Fruit fly (Drosophila melanogaster): ENCODE measurements around the gene CG15601.
A peak's percentile ranks its signal among the peaks of the same experiment; 100 is the strongest.

CG15601 gene

DNA sequence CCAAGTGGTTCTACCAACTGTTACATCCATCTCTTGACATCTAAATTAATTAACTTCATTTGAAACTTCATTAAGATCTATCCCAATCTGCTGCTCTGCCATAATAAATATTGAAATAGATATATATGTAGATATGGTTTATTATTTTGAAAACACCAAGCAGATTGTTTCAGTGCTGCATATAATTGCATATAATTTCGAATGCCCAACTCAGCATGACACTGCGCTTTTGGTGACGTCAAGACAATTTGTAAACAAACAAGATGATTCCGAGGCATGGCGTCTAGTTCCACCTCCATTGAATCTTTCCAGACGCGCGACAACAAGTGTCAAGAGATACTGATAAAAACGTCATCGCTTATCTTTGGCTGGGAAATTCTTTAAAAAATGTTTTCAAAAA is 30.4 kb downstream of the CG15601 start:
- peak; percentile 3 for TF ChIP-seq BtbVII (GFP tag; optimal IDR thresholded peaks at IDR 0.05)
- TF ChIP-seq CG9932 (GFP tag; IDR thresholded peaks at IDR 0.05): 0 out of 2 replicates have a peak, but pooled peaks have one; percentile 28
- no peak for TF ChIP-seq gcm2 (GFP tag; optimal IDR thresholded peaks at IDR 0.05)
- peak; percentile 24; the same call in 2 of the 3 replicates for TF ChIP-seq row (GFP tag; IDR thresholded peaks at IDR 0.05)
- no peak for TF ChIP-seq CG16813 (GFP tag; IDR thresholded peaks at IDR 0.05; ENCODE audit: partially characterized antibody)
- TF ChIP-seq sr (GFP tag; IDR thresholded peaks at IDR 0.05): no peak

DNA sequence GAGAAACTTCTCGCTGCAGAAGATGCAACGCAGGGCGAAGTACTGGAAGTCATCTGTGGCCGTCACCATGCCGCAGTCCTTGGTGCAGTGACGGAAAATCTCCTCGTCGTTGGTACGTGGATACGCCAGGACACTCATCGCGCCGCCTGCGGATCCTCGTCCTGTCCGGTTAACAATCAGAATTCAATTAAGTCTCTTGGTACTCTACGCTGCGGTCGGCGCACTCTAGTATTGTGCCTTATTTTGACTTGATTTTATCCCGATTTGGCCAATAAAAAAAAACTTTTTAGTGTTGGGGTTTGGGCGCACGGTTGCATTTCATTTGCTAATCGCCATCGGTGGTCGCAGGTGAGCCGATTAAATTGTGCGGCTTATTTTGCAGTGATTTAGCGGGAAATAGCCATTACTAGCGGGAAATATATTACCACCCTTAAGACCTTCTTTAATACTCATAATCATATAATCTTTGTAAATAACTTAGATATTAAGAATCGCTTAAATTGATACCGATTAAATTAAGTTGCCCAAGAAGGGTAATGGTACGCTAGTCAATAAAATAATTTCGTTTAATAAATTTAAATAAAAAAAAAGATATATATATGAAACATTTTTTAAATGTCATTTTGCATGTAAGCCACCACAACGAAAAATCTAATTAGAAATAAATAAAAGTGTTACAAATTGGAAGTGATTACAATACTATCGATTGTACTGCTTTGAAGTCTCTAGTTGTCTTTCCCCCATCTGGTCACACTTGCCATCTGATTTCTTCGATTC is 35.6 kb downstream of the CG15601 start, which contains the start of the genes CG8944 and CCT6:
CG8944 (minus strand) TSS at position 327 of the 777 bp plus-strand sequence.
CCT6 (plus strand) TSS at position 744 of the 777 bp plus-strand sequence.
- TF ChIP-seq Xbp1 (GFP tag; optimal IDR thresholded peaks at IDR 0.05) (peak; percentile 26), CG2116 (GFP tag; optimal IDR thresholded peaks at IDR 0.05) (peak; percentile 96), dati (GFP tag; IDR thresholded peaks at IDR 0.05) (no peak), CoRest (tag; optimal IDR thresholded peaks at IDR 0.05) (peak; percentile 45), fru (optimal IDR thresholded peaks at IDR 0.05) (no peak), CG14050 (GFP tag; IDR thresholded peaks at IDR 0.05) (no peak), Scr (GFP tag; IDR thresholded peaks at IDR 0.05; ENCODE audit: partially characterized antibody) (peak; percentile 57), nmo (GFP tag; optimal IDR thresholded peaks at IDR 0.05) (peak; percentile 29), CG4617 (GFP tag; optimal IDR thresholded peaks at IDR 0.05; ENCODE audit: borderline replicate concordance) (peak; percentile 21), onecut (GFP tag; IDR thresholded peaks at IDR 0.05) (no peak), Dref (GFP tag; IDR thresholded peaks at IDR 0.05) (peak; percentile 71), ftz-f1 (GFP tag; optimal IDR thresholded peaks at IDR 0.05) (no peak), sug (tag; optimal IDR thresholded peaks at IDR 0.05) (peak; percentile 14), insv (GFP tag; optimal IDR thresholded peaks at IDR 0.05) (peak in 1 of 2 experiments; percentile 93), CG15479 (GFP tag; optimal IDR thresholded peaks at IDR 0.05) (no peak), Nf-YC (tag; optimal IDR thresholded peaks at IDR 0.05) (peak; percentile 31), Hr3 (GFP tag; optimal IDR thresholded peaks at IDR 0.05) (peak; percentile 28), Ptx1 (GFP tag; IDR thresholded peaks at IDR 0.05) (0 out of 2 replicates have a peak, but pooled peaks have one; percentile 18), CG17829 (tag; optimal IDR thresholded peaks at IDR 0.05) (peak; percentile 22), sim (GFP tag; IDR thresholded peaks at IDR 0.05) (no peak), zfh2 (GFP tag; optimal IDR thresholded peaks at IDR 0.05) (peak; percentile 16), tin (GFP tag; optimal IDR thresholded peaks at IDR 0.05) (peak; percentile 14), CG12942 (GFP tag; optimal IDR thresholded peaks at IDR 0.05) (no peak), CG31224 (GFP tag; IDR thresholded peaks at IDR 0.05) (no peak), CG1603 (tag; optimal IDR thresholded peaks at IDR 0.05) (peak; percentile 20), Ets65A (GFP tag) (peak; percentile 81), CG3995 (GFP tag; optimal IDR thresholded peaks at IDR 0.05) (peak; percentile 91), ssp (GFP tag; IDR thresholded peaks at IDR 0.05) (peak; percentile 28; the same call in 1 of the 2 replicates), CG4707 (GFP tag; optimal IDR thresholded peaks at IDR 0.05) (no peak), cas (GFP tag; IDR thresholded peaks at IDR 0.05) (no peak), CG11456 (GFP tag; IDR thresholded peaks at IDR 0.05) (peak; percentile 41; the same call in 1 of the 3 replicates), D19A (tag; optimal IDR thresholded peaks at IDR 0.05) (peak; percentile 17), row (GFP tag; IDR thresholded peaks at IDR 0.05) (peak; percentile 77), CG6654 (GFP tag; optimal IDR thresholded peaks at IDR 0.05) (no peak), Tbp (GFP tag; optimal IDR thresholded peaks at IDR 0.05) (no peak), rib (GFP tag; IDR thresholded peaks at IDR 0.05) (no peak), vnd (GFP tag; IDR thresholded peaks at IDR 0.05; ENCODE audit: partially characterized antibody) (peak; percentile 35; the same call in 1 of the 3 replicates), H2.0 (GFP tag; IDR thresholded peaks at IDR 0.05) (no peak), CG10209 (GFP tag; optimal IDR thresholded peaks at IDR 0.05) (no peak), chinmo (GFP tag; IDR thresholded peaks at IDR 0.05; ENCODE audit: partially characterized antibody) (0 out of 4 replicates have a peak, but pooled peaks have one; percentile 24), CG2712 (tag; optimal IDR thresholded peaks at IDR 0.05) (peak; percentile 32), BEAF-32 (GFP tag; optimal IDR thresholded peaks at IDR 0.05) (peak; percentile 65), knrl (GFP tag; IDR thresholded peaks at IDR 0.05; ENCODE audit: partially characterized antibody) (0 out of 3 replicates have a peak, but pooled peaks have one; percentile 42)

Measured in whole organism, embryonic.